Fruit fly (Drosophila melanogaster) whole organism, embryonic: Measurements from ENCODE around the gene corto.

Experiments
- ATbp ChIP-seq: fragments of 200-800 bp; sonication (Bioruptor generic); optimal IDR thresholded peaks from 2 replicates; lab custom pipeline; 2017; ENCODE audit warnings: missing biosample characterization, mild to moderate bottlenecking, missing genetic modification characterization, missing genetic modification reagents
- Atf3 ChIP-seq: fragments of 200-800 bp; sonication (Bioruptor generic); optimal IDR thresholded peaks from 3 replicates; lab custom pipeline; 2016; ENCODE audit warnings: missing biosample characterization, missing genetic modification characterization
- Awh ChIP-seq: fragments of 200-800 bp; sonication (Bioruptor generic); IDR thresholded peaks from 2 replicates; pipeline ENCODE4, ENCODE4 v1.3.6; 2022; ENCODE audit warnings: missing biosample characterization, missing genetic modification characterization
- BtbVII ChIP-seq: fragments of 200-800 bp; sonication (Bioruptor generic); optimal IDR thresholded peaks from 3 replicates; lab custom pipeline; 2017; ENCODE audit warnings: missing biosample characterization, mild to moderate bottlenecking, missing genetic modification characterization
- CG10431 ChIP-seq: fragments of 200-800 bp; sonication (Bioruptor generic); optimal IDR thresholded peaks from 3 replicates; lab custom pipeline; 2018; ENCODE audit warnings: missing biosample characterization, mild to moderate bottlenecking, missing genetic modification characterization
- CG10462 ChIP-seq: fragments of 200-800 bp; sonication (Bioruptor generic); optimal IDR thresholded peaks from 2 replicates; lab custom pipeline; 2016; ENCODE audit warnings: missing biosample characterization, missing genetic modification characterization
- CG11093 ChIP-seq: fragments of 200-800 bp; sonication (Bioruptor generic); IDR thresholded peaks from 3 replicates; pipeline ENCODE4 v1.3.6; 2022; ENCODE audit warnings: missing biosample characterization, missing genetic modification characterization
- CG11456 ChIP-seq: fragments of 200-800 bp; sonication (Bioruptor generic); IDR thresholded peaks from 3 replicates; pipeline ENCODE4 v1.3.6; 2022; ENCODE audit warnings: missing biosample characterization, missing genetic modification characterization
- CG11695 ChIP-seq: fragments of 200-800 bp; sonication (Bioruptor generic); IDR thresholded peaks from 3 replicates; pipeline ENCODE4 v1.3.6; 2022; ENCODE audit warnings: missing biosample characterization, missing genetic modification characterization
- CG17186 ChIP-seq: fragments of 200-800 bp; sonication (Bioruptor generic); optimal IDR thresholded peaks from 3 replicates; lab custom pipeline; 2017; ENCODE audit warnings: missing biosample characterization, missing genetic modification reagents, missing genetic modification characterization
- CG17361 ChIP-seq: fragments of 200-800 bp; sonication (Bioruptor generic); IDR thresholded peaks from 3 replicates; pipeline ENCODE4 v1.3.6; 2022; ENCODE audit warnings: missing biosample characterization, missing genetic modification characterization
- CG17612 ChIP-seq: fragments of 200-800 bp; sonication (Bioruptor generic); IDR thresholded peaks from 2 replicates; pipeline ENCODE4 v1.3.6; 2022; ENCODE audit warnings: missing biosample characterization, missing genetic modification characterization
- CG1832 ChIP-seq: fragments of 200-800 bp; sonication (Bioruptor generic); optimal IDR thresholded peaks from 2 replicates; lab custom pipeline; 2017; ENCODE audit warnings: missing biosample characterization, mild to moderate bottlenecking, missing genetic modification characterization, inconsistent platforms
- CG34224 ChIP-seq: fragments of 200-800 bp; sonication (Bioruptor generic); IDR thresholded peaks from 3 replicates; pipeline ENCODE4 v1.3.6; 2022; ENCODE audit warnings: missing biosample characterization, missing genetic modification characterization; ENCODE audit not compliant: partially characterized antibody
- CG3838 ChIP-seq: fragments of 200-800 bp; sonication (Bioruptor generic); optimal IDR thresholded peaks from 3 replicates; lab custom pipeline; 2016; ENCODE audit warnings: missing biosample characterization, missing genetic modification characterization
- CG4360 ChIP-seq: fragments of 200-800 bp; sonication (Bioruptor generic); IDR thresholded peaks from 2 replicates; pipeline ENCODE4 v1.3.6; 2022; ENCODE audit warnings: missing biosample characterization, missing genetic modification characterization
- CG4404 ChIP-seq: fragments of 200-800 bp; sonication (Bioruptor generic); IDR thresholded peaks from 2 replicates; pipeline ENCODE4 v1.3.6; 2022; ENCODE audit warnings: missing biosample characterization, missing genetic modification characterization
- CG6813 ChIP-seq: fragments of 200-800 bp; sonication (Bioruptor generic); optimal IDR thresholded peaks from 2 replicates; lab custom pipeline; 2017; ENCODE audit warnings: missing biosample characterization, missing genetic modification characterization, mild to moderate bottlenecking, moderate library complexity, missing genetic modification reagents
- CG7745 ChIP-seq: fragments of 200-800 bp; sonication (Bioruptor generic); optimal IDR thresholded peaks from 2 replicates; lab custom pipeline; 2018; ENCODE audit warnings: missing biosample characterization, mild to moderate bottlenecking, missing genetic modification characterization, moderate library complexity
- CG9215 ChIP-seq: fragments of 200-800 bp; sonication (Bioruptor generic); IDR thresholded peaks from 2 replicates; pipeline ENCODE4 v1.3.6; 2022; ENCODE audit warnings: missing biosample characterization, missing genetic modification characterization
- CG9609 ChIP-seq: fragments of 200-800 bp; sonication (Bioruptor generic); optimal IDR thresholded peaks from 3 replicates; lab custom pipeline; 2016; ENCODE audit warnings: missing biosample characterization, missing genetic modification characterization
- Dip3 ChIP-seq: fragments of 200-800 bp; sonication (Bioruptor generic); optimal IDR thresholded peaks from 3 replicates; lab custom pipeline; 2016; ENCODE audit warnings: missing biosample characterization, missing genetic modification characterization
- Doc2 ChIP-seq: fragments of 200-800 bp; sonication (Bioruptor generic); IDR thresholded peaks from 2 replicates; pipeline ENCODE4 v1.3.6; 2022; ENCODE audit warnings: missing biosample characterization, missing genetic modification characterization
- Eip74EF ChIP-seq, 2 experiments: fragments of 200-800 bp in 1 of 2; fragments of >200 bp in 1 of 2; sonication (Bioruptor generic) in 1 of 2; optimal IDR thresholded peaks; 2 replicates each; lab custom pipeline; 2017 to 2019; ENCODE audit warnings: missing biosample characterization in 2 of 2, missing genetic modification characterization in 2 of 2, mild to moderate bottlenecking in 1 of 2, moderate library complexity in 1 of 2
- Hr39 ChIP-seq: fragments of >200 bp; optimal IDR thresholded peaks from 2 replicates; lab custom pipeline; 2017
- Med ChIP-seq: fragments of 200-800 bp; sonication (Bioruptor generic); peaks from one replicate; lab custom pipeline; 2016; ENCODE audit warnings: missing biosample characterization, missing genetic modification characterization, mild to moderate bottlenecking, inconsistent platforms, moderate library complexity
- Neu2 ChIP-seq: fragments of 200-800 bp; sonication (Bioruptor generic); optimal IDR thresholded peaks from 3 replicates; lab custom pipeline; 2016; ENCODE audit warnings: missing biosample characterization, missing genetic modification characterization, borderline replicate concordance
- Ssrp ChIP-seq: fragments of 200-800 bp; sonication (Bioruptor generic); optimal IDR thresholded peaks from 2 replicates; lab custom pipeline; 2018; ENCODE audit warnings: missing biosample characterization, mild to moderate bottlenecking, missing genetic modification characterization, moderate library complexity
- ash1 ChIP-seq: fragments of 200-800 bp; sonication (Bioruptor generic); optimal IDR thresholded peaks from 2 replicates; lab custom pipeline; 2018; ENCODE audit warnings: missing biosample characterization, mild to moderate bottlenecking, missing genetic modification characterization
- btn ChIP-seq: fragments of 200-800 bp; sonication (Bioruptor generic); optimal IDR thresholded peaks from 2 replicates; lab custom pipeline; 2016; ENCODE audit warnings: missing biosample characterization, missing genetic modification characterization
- croc ChIP-seq: fragments of 200-800 bp; sonication (Bioruptor generic); conservative IDR thresholded peaks from 3 replicates; pipeline ENCODE4 v1.3.6; 2022; ENCODE audit warnings: missing biosample characterization, missing genetic modification characterization
- cwo ChIP-seq: fragments of 200-800 bp; sonication (Bioruptor generic); optimal IDR thresholded peaks from 3 replicates; lab custom pipeline; 2017; ENCODE audit warnings: missing biosample characterization, missing genetic modification characterization, mild to moderate bottlenecking, moderate library complexity, missing genetic modification reagents
- dimm ChIP-seq: fragments of 200-800 bp; sonication (Bioruptor generic); IDR thresholded peaks from 2 replicates; pipeline ENCODE4 v1.3.6; 2022; ENCODE audit warnings: missing biosample characterization, missing genetic modification characterization
- dpn ChIP-seq, 2 experiments: fragments of 200-800 bp; sonication (Bioruptor generic); optimal IDR thresholded peaks; 3 replicates each; lab custom pipeline; 2016; ENCODE audit warnings: missing biosample characterization in 2 of 2, missing genetic modification characterization in 2 of 2
- emc ChIP-seq: fragments of 200-800 bp; sonication (Bioruptor generic); optimal IDR thresholded peaks from 2 replicates; lab custom pipeline; 2016; ENCODE audit warnings: missing biosample characterization, missing genetic modification characterization
- eve ChIP-seq, 2 experiments: fragments of >200 bp; optimal IDR thresholded peaks; 2 replicates each; lab custom pipeline; 2017; ENCODE audit warnings: missing biosample characterization in 2 of 2, missing genetic modification characterization in 2 of 2
- fru ChIP-seq: fragments of >200 bp; optimal IDR thresholded peaks from 2 replicates; lab custom pipeline; 2017
- gfzf ChIP-seq: fragments of 200-800 bp; sonication (Bioruptor generic); optimal IDR thresholded peaks from 2 replicates; lab custom pipeline; 2016; ENCODE audit warnings: missing biosample characterization, mild to moderate bottlenecking, missing genetic modification characterization, moderate library complexity
- otp ChIP-seq: fragments of 200-800 bp; sonication (Bioruptor generic); IDR thresholded peaks from 3 replicates; pipeline ENCODE4, ENCODE4 v1.3.6; 2022; ENCODE audit warnings: missing biosample characterization, missing genetic modification characterization
- pros ChIP-seq: fragments of 200-800 bp; sonication (Bioruptor generic); optimal IDR thresholded peaks from 3 replicates; lab custom pipeline; 2019; ENCODE audit warnings: missing biosample characterization, mild to moderate bottlenecking, missing genetic modification characterization, moderate library complexity
- psq ChIP-seq: fragments of 200-800 bp; sonication (Bioruptor generic); optimal IDR thresholded peaks from 2 replicates; lab custom pipeline; 2017; ENCODE audit warnings: missing biosample characterization, missing genetic modification characterization
- pzg ChIP-seq: fragments of 200-800 bp; sonication (Bioruptor generic); optimal IDR thresholded peaks from 3 replicates; lab custom pipeline; 2018; ENCODE audit warnings: missing biosample characterization, mild to moderate bottlenecking, missing genetic modification characterization, moderate library complexity
- sens ChIP-seq: fragments of 200-800 bp; sonication (Bioruptor generic); peaks from one replicate; lab custom pipeline; 2016; ENCODE audit warnings: missing biosample characterization, missing genetic modification characterization

The corto gene

dm6 chr3R:5085381-5085780 is 1.5 kb downstream of the corto start (continued):
- TF ChIP-seq dimm (GFP tag; lab: Robert Waterston, UW), result no peak
- no peak for TF ChIP-seq CG11093
- TF ChIP-seq Hr39 (lab: Kevin White, UChicago), result peak; percentile 3
- peak in 1 of 2 experiments; percentile 26 for TF ChIP-seq dpn (GFP tag; optimal IDR thresholded peaks at IDR 0.05; lab: Kevin White, UChicago)
- no peak for TF ChIP-seq CG11456 (GFP tag; lab: Robert Waterston, UW)
- no peak for TF ChIP-seq otp (GFP tag; lab: Robert Waterston, UW)
- TF ChIP-seq BtbVII (GFP tag; lab: Kevin White, UChicago), result no peak
- no peak for TF ChIP-seq Neu2 (GFP tag; lab: Kevin White, UChicago)
- TF ChIP-seq Ssrp (tag; lab: Kevin White, UChicago), result no peak
- peak; percentile 13; the same call in 1 of the 2 replicates for TF ChIP-seq CG4404 (GFP tag; lab: Robert Waterston, UW)
- no peak for TF ChIP-seq CG17361
- TF ChIP-seq CG11695 (GFP tag; lab: Robert Waterston, UW), result 0 out of 3 replicates have a peak, but pooled peaks have one; percentile 27
- TF ChIP-seq CG9609 (GFP tag; lab: Kevin White, UChicago), result peak; percentile 17
- no peak for TF ChIP-seq CG7745 (tag; lab: Kevin White, UChicago)
- no peak for TF ChIP-seq fru
- no peak for TF ChIP-seq CG9215 (GFP tag; lab: Robert Waterston, UW)
- TF ChIP-seq CG4360, result peak; percentile 68; the same call in 1 of the 2 replicates
- TF ChIP-seq Dip3 (GFP tag; lab: Kevin White, UChicago), result no peak
- TF ChIP-seq Med (GFP tag; lab: Kevin White, UChicago), result peak; percentile 75
- no peak for TF ChIP-seq CG10462 (GFP tag; lab: Kevin White, UChicago)
- no peak for TF ChIP-seq CG17186 (GFP tag; lab: Kevin White, UChicago)
- TF ChIP-seq Awh (GFP tag; lab: Robert Waterston, UW), result no peak
- no peak for TF ChIP-seq Doc2 (GFP tag; lab: Robert Waterston, UW)
- TF ChIP-seq CG17612, result no peak
- no peak for TF ChIP-seq btn (GFP tag; lab: Kevin White, UChicago)
- no peak for TF ChIP-seq CG10431 (GFP tag; lab: Kevin White, UChicago)
- TF ChIP-seq pros (GFP tag; lab: Kevin White, UChicago), result no peak
- no peak for TF ChIP-seq psq (GFP tag; lab: Kevin White, UChicago)
- no peak for TF ChIP-seq croc (GFP tag; lab: Robert Waterston, UW)
- no peak for TF ChIP-seq pzg
- TF ChIP-seq sens, result peak; percentile 59
- TF ChIP-seq ATbp, result no peak
- TF ChIP-seq CG6813 (GFP tag; lab: Kevin White, UChicago), result no peak
- no peak for TF ChIP-seq Eip74EF (GFP tag; optimal IDR thresholded peaks at IDR 0.05; lab: Kevin White, UChicago)
- TF ChIP-seq ash1 (GFP tag; lab: Kevin White, UChicago), result peak; percentile 4
- no peak for TF ChIP-seq CG1832 (GFP tag; lab: Kevin White, UChicago)
- TF ChIP-seq CG3838 (GFP tag; lab: Kevin White, UChicago), result no peak
- no peak for TF ChIP-seq CG34224 (GFP tag; lab: Robert Waterston, UW)
- no peak for TF ChIP-seq gfzf (GFP tag; lab: Kevin White, UChicago)
- TF ChIP-seq eve (GFP tag; optimal IDR thresholded peaks at IDR 0.05; lab: Kevin White, UChicago), result peak in 1 of 2 experiments; percentile 18
- no peak for TF ChIP-seq emc
- TF ChIP-seq Atf3, result no peak
- no peak for TF ChIP-seq cwo
